Worm (Caenorhabditis elegans) whole organism, L4/young adult: ENCODE measurements around the gene K10D11.3.

Source experiments
- W03F9.2 ChIP-seq: fragments of 150-350 bp; optimal IDR thresholded peaks from 2 replicates; lab custom pipeline; 2014; ENCODE audit warnings: missing biosample characterization, missing genetic modification characterization
- dao-5 ChIP-seq: sonication (generic microtip); optimal IDR thresholded peaks from 2 replicates; lab custom pipeline; 2016; ENCODE audit warnings: missing genotype, missing genetic modification characterization, moderate library complexity, missing compliant biosample characterization
- him-1 ChIP-seq: sonication (generic microtip); optimal IDR thresholded peaks from 2 replicates; lab custom pipeline; 2016; ENCODE audit warnings: missing genotype, missing genetic modification reagents, missing genetic modification characterization, missing compliant biosample characterization

Gene K10D11.3

ce11 chrIV:13016820-13017219 lies 30.9 kb upstream of the K10D11.3 start:
- TF ChIP-seq dao-5 (no peak), W03F9.2 (tag; lab: Kevin White, UChicago) (no peak), him-1 (tag; lab: Kevin White, UChicago) (no peak)

- TF ChIP-seq dao-5: no peak
- no peak for TF ChIP-seq W03F9.2 (tag; lab: Kevin White, UChicago)
- TF ChIP-seq him-1 (tag; lab: Kevin White, UChicago): peak; percentile 10
Measured at ce11 chrIV:13015801-13016404, 30.0 kb upstream of the K10D11.3 start.

- TF ChIP-seq W03F9.2 (tag; lab: Kevin White, UChicago) (no peak), him-1 (tag; lab: Kevin White, UChicago) (no peak), dao-5 (no peak)
Measured at ce11 chrIV:13013711-13014341, 27.9 kb upstream of the K10D11.3 start.

- TF ChIP-seq W03F9.2 (tag; lab: Kevin White, UChicago) (no peak), dao-5 (no peak), him-1 (tag; lab: Kevin White, UChicago) (no peak)
Measured at ce11 chrIV:13013231-13013630, 27.3 kb upstream of the K10D11.3 start.

- no peak for TF ChIP-seq W03F9.2 (tag; lab: Kevin White, UChicago)
- TF ChIP-seq dao-5: no peak
- TF ChIP-seq him-1 (tag; lab: Kevin White, UChicago): no peak
Measured at ce11 chrIV:13009507-13009906, 23.6 kb upstream of the K10D11.3 start.

ce11 chrIV:13008405-13009208 lies 22.7 kb upstream of the K10D11.3 start, which contains the start of gene mbk-2:
TSS of gene mbk-2 (plus strand) at chrIV:13009158.
- TF ChIP-seq dao-5 (no peak), W03F9.2 (tag; lab: Kevin White, UChicago) (no peak), him-1 (tag; lab: Kevin White, UChicago) (no peak)

ce11 chrIV:12999087-12999486 lies 13.2 kb upstream of the K10D11.3 start:
- TF ChIP-seq him-1 (tag; lab: Kevin White, UChicago) (no peak), W03F9.2 (tag; lab: Kevin White, UChicago) (no peak), dao-5 (no peak)

ce11 chrIV:12997560-12997959 lies 11.6 kb upstream of the K10D11.3 start:
- no peak for TF ChIP-seq W03F9.2 (tag; lab: Kevin White, UChicago)
- no peak for TF ChIP-seq him-1 (tag; lab: Kevin White, UChicago)
- no peak for TF ChIP-seq dao-5

ce11 chrIV:12995886-12996285 lies 10.0 kb upstream of the K10D11.3 start, which contains the start of gene K10D11.7:
TSS of gene K10D11.7 (minus strand) at chrIV:12995986.
- no peak for TF ChIP-seq W03F9.2 (tag; lab: Kevin White, UChicago)
- TF ChIP-seq him-1 (tag; lab: Kevin White, UChicago): no peak
- no peak for TF ChIP-seq dao-5

ce11 chrIV:12994376-12994775 lies 8.4 kb upstream of the K10D11.3 start, which contains the start of gene K10D11.4:
TSS of gene K10D11.4 (minus strand) at chrIV:12994476.
- TF ChIP-seq W03F9.2 (tag; lab: Kevin White, UChicago): no peak
- TF ChIP-seq dao-5: no peak

- TF ChIP-seq him-1 (tag; lab: Kevin White, UChicago) (no peak), dao-5 (no peak), W03F9.2 (tag; lab: Kevin White, UChicago) (no peak)
Measured at ce11 chrIV:12991629-12992028, 5.7 kb upstream of the K10D11.3 start, which contains the start of gene K10D11.5. TSS of gene K10D11.5 (minus strand) at chrIV:12991843.

- TF ChIP-seq dao-5 (no peak), him-1 (tag; lab: Kevin White, UChicago) (no peak), W03F9.2 (tag; lab: Kevin White, UChicago) (no peak)
Measured at ce11 chrIV:12990638-12991037, 4.7 kb upstream of the K10D11.3 start.

ce11 chrIV:12989355-12989754 lies 3.4 kb upstream of the K10D11.3 start, which contains the start of gene K10D11.6:
TSS of gene K10D11.6 (minus strand) at chrIV:12989455.
- TF ChIP-seq dao-5 (no peak), him-1 (tag; lab: Kevin White, UChicago) (no peak), W03F9.2 (tag; lab: Kevin White, UChicago) (no peak)
